Fruit fly (Drosophila melanogaster) whole organism, adult: ENCODE measurements around the gene Spase25.

ENCODE experiments used
- CG11617 ChIP-seq: fragments of 200-800 bp; sonication (Bioruptor generic); optimal IDR thresholded peaks from 2 replicates; lab custom pipeline; 2017; ENCODE audit warnings: mild to moderate bottlenecking, missing biosample characterization, missing genetic modification reagents, missing genetic modification characterization
- CG12768 ChIP-seq: fragments of 200-800 bp; sonication (Bioruptor generic); optimal IDR thresholded peaks from 2 replicates; lab custom pipeline; 2017; ENCODE audit warnings: missing biosample characterization, missing genetic modification characterization, mild to moderate bottlenecking, moderate library complexity, missing genetic modification reagents
- CG14711 ChIP-seq: fragments of 200-800 bp; sonication (Bioruptor generic); optimal IDR thresholded peaks from 2 replicates; lab custom pipeline; 2018; ENCODE audit warnings: missing biosample characterization, mild to moderate bottlenecking, missing genetic modification characterization, moderate library complexity
- CG1620 ChIP-seq: fragments of 200-800 bp; sonication (Bioruptor generic); optimal IDR thresholded peaks from 2 replicates; lab custom pipeline; 2016; ENCODE audit warnings: missing biosample characterization, missing genetic modification characterization
- CG33017 ChIP-seq: fragments of 200-800 bp; sonication (Bioruptor generic); optimal IDR thresholded peaks from 2 replicates; lab custom pipeline; 2018; ENCODE audit warnings: missing biosample characterization, mild to moderate bottlenecking, missing genetic modification characterization, moderate library complexity
- CG5204 ChIP-seq: fragments of 200-800 bp; sonication (Bioruptor generic); optimal IDR thresholded peaks from 2 replicates; lab custom pipeline; 2016; ENCODE audit warnings: missing biosample characterization, missing genetic modification characterization
- CG7101 ChIP-seq: fragments of 200-800 bp; sonication (Bioruptor generic); optimal IDR thresholded peaks from 2 replicates; lab custom pipeline; 2018; ENCODE audit warnings: missing biosample characterization, mild to moderate bottlenecking, missing genetic modification characterization, moderate library complexity
- Clk ChIP-seq: fragments of 200-800 bp; sonication (Bioruptor generic); optimal IDR thresholded peaks from 2 replicates; lab custom pipeline; 2017; ENCODE audit warnings: missing biosample characterization, missing genetic modification characterization
- Hr96 ChIP-seq: fragments of 200-800 bp; sonication (Bioruptor generic); optimal IDR thresholded peaks from 2 replicates; lab custom pipeline; 2016; ENCODE audit warnings: missing biosample characterization, missing genetic modification characterization
- bab1 ChIP-seq: fragments of 200-800 bp; sonication (Bioruptor generic); optimal IDR thresholded peaks from 3 replicates; lab custom pipeline; 2019; ENCODE audit warnings: missing biosample characterization, mild to moderate bottlenecking, missing genetic modification characterization, moderate library complexity
- cnc ChIP-seq, 2 experiments: fragments of >200 bp; optimal IDR thresholded peaks; 2 replicates each; lab custom pipeline; 2017
- tj ChIP-seq: fragments of 200-800 bp; sonication (Bioruptor generic); optimal IDR thresholded peaks from 3 replicates; lab custom pipeline; 2017; ENCODE audit warnings: missing biosample characterization, mild to moderate bottlenecking, missing genetic modification characterization, moderate library complexity

dm6 chrX:11518435-11518834, 33.4 kb downstream of the Spase25 start:
- peak; percentile 8 for TF ChIP-seq CG1620
- TF ChIP-seq CG5204, result no peak
- TF ChIP-seq CG14711 (tag; lab: Kevin White, UChicago), result peak; percentile 65
- no peak for TF ChIP-seq Hr96 (GFP tag; lab: Kevin White, UChicago)
- no peak for TF ChIP-seq cnc (optimal IDR thresholded peaks at IDR 0.05; lab: Kevin White, UChicago)
- peak; percentile 43 for TF ChIP-seq bab1 (GFP tag; lab: Kevin White, UChicago)
- peak; percentile 4 for TF ChIP-seq Clk
- TF ChIP-seq CG12768 (GFP tag; lab: Kevin White, UChicago), result peak; percentile 45
- TF ChIP-seq CG11617 (GFP tag; lab: Kevin White, UChicago), result no peak
- TF ChIP-seq tj (GFP tag; lab: Kevin White, UChicago), result peak; percentile 66
- no peak for TF ChIP-seq CG33017 (tag; lab: Kevin White, UChicago)
- peak; percentile 76 for TF ChIP-seq CG7101 (tag; lab: Kevin White, UChicago)
